Worm (Caenorhabditis elegans): Measurements from ENCODE around the gene C05C10.7.

The C05C10.7 gene

DNA sequence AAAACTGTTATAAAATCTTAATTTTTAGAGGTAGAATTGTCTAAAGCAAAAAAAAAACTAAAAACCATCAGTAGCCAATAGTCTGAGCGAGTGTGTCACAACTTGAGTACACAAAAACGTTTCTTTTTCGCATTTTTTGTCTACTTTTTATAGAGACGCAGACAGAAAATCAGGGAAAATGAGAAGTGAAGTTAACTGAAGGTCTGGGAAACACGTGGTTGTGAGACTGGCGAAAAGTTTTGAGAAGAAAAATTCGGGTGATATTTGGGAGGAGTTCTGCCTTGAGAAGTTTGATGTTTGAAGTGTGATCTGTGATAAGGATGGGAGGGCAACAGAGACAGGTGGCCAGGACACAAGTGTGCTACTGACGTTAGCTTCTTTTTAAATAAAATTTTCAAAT, 1.2 kb downstream of the C05C10.7 start:
- peak; percentile 86 for TF ChIP-seq nhr-23 (tag; optimal IDR thresholded peaks at IDR 0.05)
- no peak for TF ChIP-seq elt-1 (tag; optimal IDR thresholded peaks at IDR 0.05)
- peak; percentile 75 for TF ChIP-seq nfya-1 (tag; optimal IDR thresholded peaks at IDR 0.05; ENCODE audit: insufficient read depth)
- TF ChIP-seq eor-1 (tag; optimal IDR thresholded peaks at IDR 0.05): no peak
- TF ChIP-seq ceh-9 (tag; optimal IDR thresholded peaks at IDR 0.05): no peak
- TF ChIP-seq zag-1 (tag; optimal IDR thresholded peaks at IDR 0.05): no peak
- peak; percentile 61 for TF ChIP-seq pqm-1 (tag; optimal IDR thresholded peaks at IDR 0.05)
- TF ChIP-seq daf-12 (tag; optimal IDR thresholded peaks at IDR 0.05): no peak
- TF ChIP-seq mdl-1 (tag; optimal IDR thresholded peaks at IDR 0.05): peak; percentile 65
- peak; percentile 75 for TF ChIP-seq elt-2 (tag; optimal IDR thresholded peaks at IDR 0.05)
- TF ChIP-seq egl-5 (tag; optimal IDR thresholded peaks at IDR 0.05): peak; percentile 16
- TF ChIP-seq lin-39 (tag; optimal IDR thresholded peaks at IDR 0.05): peak; percentile 2
- no peak for TF ChIP-seq nhr-12 (tag; optimal IDR thresholded peaks at IDR 0.05)
- TF ChIP-seq elt-3 (tag; optimal IDR thresholded peaks at IDR 0.05): no peak
- TF ChIP-seq jun-1 (tag; optimal IDR thresholded peaks at IDR 0.05): peak; percentile 52
- no peak for TF ChIP-seq ZK546.5 (tag; optimal IDR thresholded peaks at IDR 0.05)
- no peak for TF ChIP-seq fkh-2 (tag; optimal IDR thresholded peaks at IDR 0.05)
- no peak for TF ChIP-seq fos-1 (tag; optimal IDR thresholded peaks at IDR 0.05)
- peak; percentile 60 for TF ChIP-seq lin-15B (tag; optimal IDR thresholded peaks at IDR 0.05)
- TF ChIP-seq lsy-12 (tag; optimal IDR thresholded peaks at IDR 0.05): peak; percentile 45
- TF ChIP-seq tbx-2 (tag; optimal IDR thresholded peaks at IDR 0.05): peak; percentile 21
- peak; percentile 33 for TF ChIP-seq hmg-11 (tag; optimal IDR thresholded peaks at IDR 0.05)
- TF ChIP-seq nhr-67 (tag; optimal IDR thresholded peaks at IDR 0.05): no peak
- TF ChIP-seq ztf-11 (tag; optimal IDR thresholded peaks at IDR 0.05): no peak
- TF ChIP-seq nhr-11 (tag; optimal IDR thresholded peaks at IDR 0.05): peak; percentile 94
- peak; percentile 80 for TF ChIP-seq nhr-43 (tag; optimal IDR thresholded peaks at IDR 0.05; ENCODE audit: poor library complexity, severe bottlenecking)
- TF ChIP-seq unc-39 (tag; optimal IDR thresholded peaks at IDR 0.05): no peak
- TF ChIP-seq snpc-4 (tag; optimal IDR thresholded peaks at IDR 0.05): no peak
- peak; percentile 48 for TF ChIP-seq nhr-76 (tag; optimal IDR thresholded peaks at IDR 0.05)
- no peak for TF ChIP-seq sea-2 (GFP tag; optimal IDR thresholded peaks at IDR 0.05)
- TF ChIP-seq nhr-25 (tag; optimal IDR thresholded peaks at IDR 0.05): peak; percentile 79
- TF ChIP-seq egl-27 (tag; optimal IDR thresholded peaks at IDR 0.05): peak; percentile 58
- TF ChIP-seq ceh-28 (tag; optimal IDR thresholded peaks at IDR 0.05): peak; percentile 39
- TF ChIP-seq ceh-16 (tag; optimal IDR thresholded peaks at IDR 0.05): no peak
- TF ChIP-seq fkh-10 (GFP tag; optimal IDR thresholded peaks at IDR 0.05): no peak
- TF ChIP-seq ceh-82 (tag; optimal IDR thresholded peaks at IDR 0.05): no peak
- peak; percentile 33 for TF ChIP-seq R02D3.7 (tag; optimal IDR thresholded peaks at IDR 0.05)
- no peak for TF ChIP-seq mml-1 (tag; optimal IDR thresholded peaks at IDR 0.05)
- peak; percentile 94 for TF ChIP-seq pha-4 (tag; optimal IDR thresholded peaks at IDR 0.05)
- TF ChIP-seq nhr-77 (tag; optimal IDR thresholded peaks at IDR 0.05): no peak
- peak; percentile 92 for TF ChIP-seq ama-1 (optimal IDR thresholded peaks at IDR 0.05)
- no peak for TF ChIP-seq unc-62 (GFP tag; optimal IDR thresholded peaks at IDR 0.05)

DNA sequence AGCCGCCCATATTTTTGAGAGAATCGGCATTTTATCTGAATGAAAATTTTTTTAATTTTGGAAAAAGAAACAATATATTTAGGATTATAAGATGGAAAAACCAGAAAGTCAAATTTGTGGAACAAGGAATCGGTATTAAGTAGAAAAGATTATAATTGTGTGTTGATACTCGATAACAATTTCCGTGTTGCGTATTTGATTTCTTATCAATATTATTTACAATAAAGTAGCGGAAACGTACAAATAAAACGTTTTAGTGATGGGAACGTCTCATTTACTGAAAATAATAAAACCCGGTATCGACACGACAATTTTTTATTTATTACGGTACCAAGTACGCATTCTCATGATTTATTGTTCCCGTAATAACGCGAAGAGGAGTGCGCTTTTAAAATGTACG, 1.9 kb downstream of the C05C10.7 start, which contains the start of gene C05C10.3:
Gene C05C10.3, minus strand, starts transcription at position 35 of the 400 bp plus-strand sequence.
- peak; percentile 6 for TF ChIP-seq pha-4 (tag; optimal IDR thresholded peaks at IDR 0.05)
- no peak for TF ChIP-seq mml-1 (tag; optimal IDR thresholded peaks at IDR 0.05)
- no peak for TF ChIP-seq fkh-10 (GFP tag; optimal IDR thresholded peaks at IDR 0.05)
- TF ChIP-seq elt-2 (tag; optimal IDR thresholded peaks at IDR 0.05): peak; percentile 60
- no peak for TF ChIP-seq nhr-77 (tag; optimal IDR thresholded peaks at IDR 0.05)
- TF ChIP-seq elt-3 (tag; optimal IDR thresholded peaks at IDR 0.05): no peak
- peak; percentile 75 for TF ChIP-seq pqm-1 (tag; optimal IDR thresholded peaks at IDR 0.05)
- TF ChIP-seq R02D3.7 (tag; optimal IDR thresholded peaks at IDR 0.05): no peak
- no peak for TF ChIP-seq elt-1 (tag; optimal IDR thresholded peaks at IDR 0.05)

DNA sequence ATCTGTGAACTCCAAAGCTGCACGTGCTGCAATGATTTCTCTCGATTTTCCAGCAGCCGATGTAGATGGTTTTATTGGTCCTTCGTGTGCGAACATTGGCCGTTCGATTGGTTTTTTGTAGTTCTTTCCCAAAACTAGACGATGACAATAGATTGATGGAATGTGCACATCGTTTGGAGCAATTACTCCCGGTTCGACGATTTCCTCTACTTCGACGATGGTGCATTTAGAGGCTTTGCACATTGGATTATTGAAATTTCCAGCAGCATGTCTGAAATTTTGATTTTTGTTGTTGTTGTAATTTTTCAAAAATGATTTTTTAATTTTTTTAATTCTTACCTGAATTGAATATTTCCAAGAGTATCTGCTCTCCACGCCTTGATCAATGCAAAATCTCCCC, 3.1 kb downstream of the C05C10.7 start:
- TF ChIP-seq ama-1 (optimal IDR thresholded peaks at IDR 0.05) (peak; percentile 55), snpc-4 (tag; optimal IDR thresholded peaks at IDR 0.05) (no peak)

Data from whole organism, L3 larva.